Fruit fly (Drosophila melanogaster) whole organism, pupa: Measurements from ENCODE around the gene Glut3.

Experiments used
- EcR ChIP-seq: fragments of 200-800 bp; sonication (Bioruptor generic); optimal IDR thresholded peaks from 3 replicates; lab custom pipeline; 2019; ENCODE audit warnings: missing biosample characterization, missing genetic modification characterization, mild to moderate bottlenecking, moderate library complexity, missing genetic modification reagents
- Pif1A ChIP-seq: fragments of 200-800 bp; sonication (Bioruptor generic); optimal IDR thresholded peaks from 3 replicates; lab custom pipeline; 2016; ENCODE audit warnings: missing biosample characterization, missing genetic modification characterization
- fd96Ca ChIP-seq: fragments of 200-800 bp; sonication (Bioruptor generic); IDR thresholded peaks from 3 replicates; pipeline ENCODE4 v1.3.6; 2022; ENCODE audit warnings: missing biosample characterization, missing genetic modification characterization
- gl ChIP-seq: fragments of 200-800 bp; sonication (Bioruptor generic); optimal IDR thresholded peaks from 2 replicates; lab custom pipeline; 2018; ENCODE audit warnings: missing biosample characterization, mild to moderate bottlenecking, missing genetic modification characterization

DNA sequence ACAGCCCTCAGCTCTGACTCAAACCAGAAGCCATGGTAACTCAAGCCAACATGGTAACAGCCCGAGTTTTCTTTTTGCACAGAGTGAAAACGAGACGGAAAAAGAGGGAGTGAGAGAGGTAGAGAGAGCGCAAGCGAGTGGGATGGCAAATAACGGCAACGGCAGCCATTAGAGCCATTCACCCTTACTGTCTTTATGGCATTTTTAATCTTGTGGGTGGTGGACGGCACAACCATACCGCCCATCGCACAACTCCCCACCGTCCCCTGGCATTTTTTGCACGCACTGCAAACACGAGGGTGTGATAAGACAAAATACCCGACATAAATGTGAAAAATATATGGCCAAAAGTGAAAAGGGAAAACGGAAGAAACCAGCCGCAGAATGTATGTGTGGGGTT is 27.6 kb downstream of the Glut3 start:
- no peak for TF ChIP-seq fd96Ca (GFP tag; lab: Robert Waterston, UW)
- no peak for TF ChIP-seq gl (tag; lab: Kevin White, UChicago)
- TF ChIP-seq EcR (GFP tag; lab: Kevin White, UChicago): no peak
- no peak for TF ChIP-seq Pif1A
